Worm (Caenorhabditis elegans): Measurements from ENCODE around the gene str-106.

DNA sequence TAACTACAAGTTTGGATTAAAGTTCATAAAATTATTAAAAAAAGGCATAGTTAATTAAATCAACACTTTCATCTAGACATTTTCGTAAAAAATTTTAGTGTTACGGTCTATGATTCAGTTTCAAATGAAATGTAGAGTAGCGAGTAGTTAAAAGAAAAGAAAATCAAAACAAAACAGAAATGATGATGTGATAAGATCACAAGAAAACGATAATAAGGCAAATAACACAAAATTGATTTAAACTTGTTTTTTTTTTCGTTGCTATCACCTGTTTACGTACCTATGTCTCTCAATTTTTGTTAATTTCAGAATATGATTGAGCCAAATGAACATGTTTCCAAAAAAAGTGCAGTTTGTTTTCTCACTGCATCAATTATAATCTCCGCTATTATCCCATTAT, 49.4 kb downstream of the str-106 start, which contains the start of the genes F21H7.2 and F21H7.12:
- TF ChIP-seq lin-13 (GFP tag; optimal IDR thresholded peaks at IDR 0.05), result no peak
- TF ChIP-seq C34F6.9 (tag; optimal IDR thresholded peaks at IDR 0.05), result no peak
- no peak for TF ChIP-seq elt-1 (tag; optimal IDR thresholded peaks at IDR 0.05)
- no peak for TF ChIP-seq lsy-2 (tag; optimal IDR thresholded peaks at IDR 0.05)
- TF ChIP-seq ZK546.5 (tag; optimal IDR thresholded peaks at IDR 0.05), result no peak
- no peak for TF ChIP-seq nhr-6 (tag; optimal IDR thresholded peaks at IDR 0.05)
- TF ChIP-seq zag-1 (tag; optimal IDR thresholded peaks at IDR 0.05), result no peak
- no peak for TF ChIP-seq unc-62 (GFP tag; optimal IDR thresholded peaks at IDR 0.05)
- no peak for TF ChIP-seq aly-2 (tag; optimal IDR thresholded peaks at IDR 0.05)
- no peak for TF ChIP-seq nhr-25 (tag; optimal IDR thresholded peaks at IDR 0.05)
- TF ChIP-seq egl-27 (tag; optimal IDR thresholded peaks at IDR 0.05), result no peak
- no peak for TF ChIP-seq nhr-11 (tag; optimal IDR thresholded peaks at IDR 0.05)

Data from whole organism, L2 larva.